Worm (Caenorhabditis elegans) whole organism, young adult: ENCODE results near the gene tbb-2.

ENCODE experiments used
- B0035.1 ChIP-seq: sonication (generic microtip); optimal IDR thresholded peaks from 2 replicates; lab custom pipeline; 2016; ENCODE audit warnings: missing genetic modification characterization, mild to moderate bottlenecking, missing compliant biosample characterization, missing genotype, missing genetic modification reagents
- B0336.3 ChIP-seq: fragments of 200-800 bp; sonication (Bioruptor generic); IDR thresholded peaks from 2 replicates; pipeline ENCODE4 v1.3.6; 2022; ENCODE audit warnings: missing genetic modification characterization, missing compliant biosample characterization
- F39B2.1 ChIP-seq: fragments of 200-800 bp; sonication (Bioruptor generic); IDR thresholded peaks from 2 replicates; pipeline ENCODE4 v1.3.6; 2022; ENCODE audit warnings: missing genetic modification reagents, missing genetic modification characterization, missing compliant biosample characterization
- F52B5.7 ChIP-seq: sonication (generic microtip); optimal IDR thresholded peaks from 2 replicates; lab custom pipeline; 2016; ENCODE audit warnings: mild to moderate bottlenecking, missing genetic modification characterization, missing compliant biosample characterization
- K11D2.4 ChIP-seq: fragments of 200-800 bp; sonication (Bioruptor generic); IDR thresholded peaks from 2 replicates; pipeline ENCODE4 v1.3.6; 2022; ENCODE audit warnings: missing genetic modification reagents, missing genetic modification characterization, missing compliant biosample characterization
- K12H6.12 ChIP-seq: fragments of 200-800 bp; sonication (Bioruptor generic); optimal IDR thresholded peaks from 2 replicates; lab custom pipeline; 2018; ENCODE audit warnings: mild to moderate bottlenecking, missing genetic modification characterization, missing compliant biosample characterization
- Y53F4B.3 ChIP-seq: fragments of 200-800 bp; sonication (Bioruptor generic); IDR thresholded peaks from 2 replicates; pipeline ENCODE4 v1.3.6; 2022; ENCODE audit warnings: missing genetic modification reagents, missing genetic modification characterization, missing compliant biosample characterization
- atf-7 ChIP-seq: sonication (generic microtip); optimal IDR thresholded peaks from 2 replicates; lab custom pipeline; 2017; ENCODE audit warnings: mild to moderate bottlenecking, missing genetic modification characterization, missing compliant biosample characterization
- attf-5 ChIP-seq: fragments of 200-800 bp; sonication (Bioruptor generic); optimal IDR thresholded peaks from 2 replicates; lab custom pipeline; 2018; ENCODE audit warnings: mild to moderate bottlenecking, missing genetic modification characterization, missing compliant biosample characterization
- attf-6 ChIP-seq: fragments of 200-800 bp; sonication (Bioruptor generic); IDR thresholded peaks from 2 replicates; pipeline ENCODE4 v1.3.6; 2022; ENCODE audit warnings: missing genetic modification reagents, missing genetic modification characterization, missing compliant biosample characterization
- bed-1 ChIP-seq: fragments of 200-800 bp; sonication (Bioruptor generic); IDR thresholded peaks from 2 replicates; pipeline ENCODE4 v1.3.6; 2022; ENCODE audit warnings: missing genetic modification reagents, missing genetic modification characterization, missing compliant biosample characterization
- cebp-1 ChIP-seq, 2 experiments: fragments of 200-800 bp in 1 of 2; sonication (Bioruptor generic) in 1 of 2; sonication (generic microtip) in 1 of 2; IDR thresholded peaks in 1 of 2; optimal IDR thresholded peaks in 1 of 2; 2 replicates each; pipeline versions ENCODE4 v1.3.6 to Lab custom; 2017 to 2022; ENCODE audit warnings: missing compliant biosample characterization in 2 of 2, missing genetic modification characterization in 2 of 2, mild to moderate bottlenecking in 1 of 2, missing genetic modification reagents in 1 of 2, moderate library complexity in 1 of 2
- chd-7 ChIP-seq: sonication (generic microtip); optimal IDR thresholded peaks from 2 replicates; lab custom pipeline; 2016; ENCODE audit warnings: mild to moderate bottlenecking, missing genetic modification characterization, moderate library complexity, missing compliant biosample characterization
- dox-1 ChIP-seq: fragments of 200-800 bp; sonication (Bioruptor generic); IDR thresholded peaks from 2 replicates; pipeline ENCODE4 v1.3.6; 2022; ENCODE audit warnings: missing genetic modification reagents, missing genetic modification characterization, missing compliant biosample characterization
- dpl-1 ChIP-seq: fragments of 150-350 bp; optimal IDR thresholded peaks from 2 replicates; lab custom pipeline; 2014; ENCODE audit warnings: missing biosample characterization, missing genetic modification reagents, missing genetic modification characterization
- efl-1 ChIP-seq: fragments of 150-350 bp; optimal IDR thresholded peaks from 2 replicates; lab custom pipeline; 2014; ENCODE audit warnings: missing biosample characterization, missing genetic modification reagents, missing genetic modification characterization
- egrh-3 ChIP-seq: fragments of 200-800 bp; sonication (Bioruptor generic); IDR thresholded peaks from 2 replicates; pipeline ENCODE4 v1.3.6; 2022; ENCODE audit warnings: missing genetic modification reagents, missing genetic modification characterization, missing compliant biosample characterization
- ets-4 ChIP-seq: fragments of 200-800 bp; sonication (Bioruptor generic); optimal IDR thresholded peaks from 2 replicates; lab custom pipeline; 2018; ENCODE audit warnings: mild to moderate bottlenecking, missing genetic modification characterization, missing compliant biosample characterization
- gei-17 ChIP-seq: fragments of 200-800 bp; sonication (Bioruptor generic); optimal IDR thresholded peaks from 2 replicates; lab custom pipeline; 2018; ENCODE audit warnings: mild to moderate bottlenecking, missing genetic modification characterization, missing compliant biosample characterization
- hlh-26 ChIP-seq: fragments of 200-800 bp; sonication (Bioruptor generic); conservative IDR thresholded peaks from 2 replicates; pipeline ENCODE4 v1.3.6; 2022; ENCODE audit warnings: missing genetic modification reagents, missing genetic modification characterization, missing compliant biosample characterization
- hmg-1.2 ChIP-seq: fragments of 200-800 bp; sonication (Bioruptor generic); IDR thresholded peaks from 2 replicates; pipeline ENCODE4 v1.3.6; 2022; ENCODE audit warnings: missing genetic modification reagents, missing genetic modification characterization, missing compliant biosample characterization
- hrde-1 ChIP-seq: sonication (generic microtip); optimal IDR thresholded peaks from 2 replicates; lab custom pipeline; 2016; ENCODE audit warnings: missing genetic modification characterization, mild to moderate bottlenecking, missing compliant biosample characterization, moderate library complexity, missing genotype, missing genetic modification reagents, borderline replicate concordance
- let-607 ChIP-seq, 2 experiments: fragments of 200-800 bp in 1 of 2; sonication (Bioruptor generic) in 1 of 2; sonication (generic microtip) in 1 of 2; optimal IDR thresholded peaks; 2 replicates each; lab custom pipeline; 2016 to 2018; ENCODE audit warnings: mild to moderate bottlenecking in 2 of 2, missing compliant biosample characterization in 2 of 2, missing genetic modification characterization in 2 of 2, moderate library complexity in 2 of 2, missing genotype in 1 of 2
- lin-26 ChIP-seq: fragments of 200-800 bp; sonication (Bioruptor generic); IDR thresholded peaks from 2 replicates; pipeline ENCODE4 v1.3.6; 2022; ENCODE audit warnings: missing genetic modification reagents, missing genetic modification characterization, missing compliant biosample characterization
- lin-40 ChIP-seq: sonication (generic microtip); optimal IDR thresholded peaks from 2 replicates; lab custom pipeline; 2016; ENCODE audit warnings: missing genetic modification characterization, mild to moderate bottlenecking, missing compliant biosample characterization, missing genotype, missing genetic modification reagents
- lin-54 ChIP-seq: fragments of 200-800 bp; sonication (Bioruptor generic); optimal IDR thresholded peaks from 2 replicates; lab custom pipeline; 2018; ENCODE audit warnings: mild to moderate bottlenecking, missing genetic modification characterization, missing compliant biosample characterization
- madf-6 ChIP-seq: fragments of 200-800 bp; sonication (Bioruptor generic); IDR thresholded peaks from 2 replicates; pipeline ENCODE4 v1.3.6; 2022; ENCODE audit warnings: missing genetic modification reagents, missing genetic modification characterization, missing compliant biosample characterization
- madf-8 ChIP-seq: fragments of 200-800 bp; sonication (Bioruptor generic); conservative IDR thresholded peaks from 2 replicates; pipeline ENCODE4 v1.3.6; 2022; ENCODE audit warnings: missing genetic modification reagents, missing genetic modification characterization, missing compliant biosample characterization
- nhr-120 ChIP-seq: fragments of 200-800 bp; sonication (Bioruptor generic); IDR thresholded peaks from 2 replicates; pipeline ENCODE4 v1.3.6; 2022; ENCODE audit warnings: missing genetic modification characterization, missing compliant biosample characterization
- nhr-27 ChIP-seq: fragments of 200-800 bp; sonication (Bioruptor generic); optimal IDR thresholded peaks from 2 replicates; lab custom pipeline; 2018; ENCODE audit warnings: mild to moderate bottlenecking, missing genetic modification characterization, moderate library complexity, missing compliant biosample characterization
- pbrm-1 ChIP-seq: fragments of 200-800 bp; sonication (Bioruptor generic); IDR thresholded peaks from 2 replicates; pipeline ENCODE4 v1.3.6; 2022; ENCODE audit warnings: missing genetic modification reagents, missing genetic modification characterization, missing compliant biosample characterization
- rcor-1 ChIP-seq: fragments of 200-800 bp; sonication (Bioruptor generic); IDR thresholded peaks from 2 replicates; pipeline ENCODE4 v1.3.6; 2022; ENCODE audit warnings: missing genetic modification reagents, missing genetic modification characterization, missing compliant biosample characterization
- rpc-1 ChIP-seq, 2 experiments: fragments of 150-350 bp in 1 of 2; sonication (generic microtip) in 1 of 2; optimal IDR thresholded peaks; 2 replicates each; lab custom pipeline; 2014 to 2018; ENCODE audit warnings: missing biosample characterization in 1 of 2, missing genetic modification characterization in 1 of 2, missing genetic modification reagents in 1 of 2, missing genotype in 1 of 2
- snpc-4 ChIP-seq, 5 experiments: fragments of 150-350 bp in 1 of 5; sonication (generic microtip) in 4 of 5; optimal IDR thresholded peaks; 2 replicates each; lab custom pipeline; 2014 to 2018; ENCODE audit warnings: missing genetic modification characterization in 5 of 5, missing biosample characterization in 3 of 5, antibody characterized with exemption in 2 of 5, mild to moderate bottlenecking in 2 of 5, missing compliant biosample characterization in 2 of 5, missing genotype in 2 of 5, moderate library complexity in 2 of 5, missing genetic modification reagents in 1 of 5
- tbp1 ChIP-seq: fragments of 200-800 bp; sonication (Bioruptor generic); optimal IDR thresholded peaks from 2 replicates; lab custom pipeline; 2018; ENCODE audit warnings: mild to moderate bottlenecking, missing genetic modification characterization, missing compliant biosample characterization
- xnd-1 ChIP-seq: sonication (generic microtip); optimal IDR thresholded peaks from 2 replicates; lab custom pipeline; 2016; ENCODE audit warnings: missing genotype, missing genetic modification reagents, missing genetic modification characterization, missing compliant biosample characterization
- zfh-2 ChIP-seq: fragments of 200-800 bp; sonication (Bioruptor generic); conservative IDR thresholded peaks from 2 replicates; pipeline ENCODE4 v1.3.6; 2022; ENCODE audit warnings: missing genetic modification reagents, missing genetic modification characterization, missing compliant biosample characterization
- ztf-18 ChIP-seq: sonication (generic microtip); optimal IDR thresholded peaks from 2 replicates; lab custom pipeline; 2016; ENCODE audit warnings: missing genotype, mild to moderate bottlenecking, missing genetic modification characterization, missing compliant biosample characterization

tbb-2 gene

ce11 chrIII:3987070-3987675 is 30.3 kb downstream of the tbb-2 start:
- TF ChIP-seq egrh-3 (GFP tag; lab: Robert Waterston, UW) (peak; percentile 94), Y53F4B.3 (GFP tag; lab: Robert Waterston, UW) (peak; percentile 60; the same call in 1 of the 2 replicates)

- TF ChIP-seq gei-17 (GFP tag; lab: Kevin White, UChicago): no peak
- no peak for TF ChIP-seq rpc-1 (optimal IDR thresholded peaks at IDR 0.05; lab: Kevin White, UChicago)
- peak; percentile 15 for TF ChIP-seq rpc-1 (tag; optimal IDR thresholded peaks at IDR 0.05; lab: Kevin White, UChicago)
Observed at ce11 chrIII:3986368-3986767, 31.1 kb downstream of the tbb-2 start, which contains the start of gene Y1A5A.1. TSS of gene Y1A5A.1 (minus strand) at chrIII:3986661.

- TF ChIP-seq hmg-1.2 (GFP tag; lab: Robert Waterston, UW): peak; percentile 32; the same call in 1 of the 2 replicates
- TF ChIP-seq lin-26 (GFP tag; lab: Robert Waterston, UW): peak; percentile 32; the same call in 1 of the 2 replicates
- TF ChIP-seq dox-1: peak; percentile 46; the same call in 1 of the 2 replicates
- peak; percentile 50; the same call in 1 of the 2 replicates for TF ChIP-seq egrh-3 (GFP tag; lab: Robert Waterston, UW)
- peak; percentile 19 for TF ChIP-seq F52B5.7 (tag; lab: Kevin White, UChicago)
- TF ChIP-seq snpc-4 (GFP tag; optimal IDR thresholded peaks at IDR 0.05; lab: Kevin White, UChicago): no peak
- no peak for TF ChIP-seq snpc-4 (tag; optimal IDR thresholded peaks at IDR 0.05; lab: Kevin White, UChicago)
- TF ChIP-seq lin-54 (GFP tag; lab: Kevin White, UChicago): peak; percentile 2
- TF ChIP-seq madf-6 (GFP tag; lab: Robert Waterston, UW): peak; percentile 68; the same call in 1 of the 2 replicates
- no peak for TF ChIP-seq F39B2.1 (GFP tag; lab: Robert Waterston, UW)
- 0 out of 2 replicates have a peak, but pooled peaks have one; percentile 15 for TF ChIP-seq nhr-120 (GFP tag; lab: Robert Waterston, UW)
- TF ChIP-seq xnd-1 (tag; lab: Kevin White, UChicago): no peak
- TF ChIP-seq hrde-1: no peak
- no peak for TF ChIP-seq rcor-1 (GFP tag; lab: Robert Waterston, UW)
- TF ChIP-seq K12H6.12: peak; percentile 80
- no peak for TF ChIP-seq dpl-1 (GFP tag; lab: Kevin White, UChicago)
- TF ChIP-seq attf-5 (GFP tag; lab: Kevin White, UChicago): peak; percentile 11
- TF ChIP-seq zfh-2 (GFP tag; lab: Robert Waterston, UW): peak; percentile 95
- TF ChIP-seq cebp-1 (GFP tag; IDR thresholded peaks at IDR 0.05; lab: Robert Waterston, UW): no peak
- peak; percentile 30 for TF ChIP-seq cebp-1 (tag; optimal IDR thresholded peaks at IDR 0.05; lab: Kevin White, UChicago)
- no peak for TF ChIP-seq ets-4
- peak; percentile 38; the same call in 1 of the 2 replicates for TF ChIP-seq madf-8
- TF ChIP-seq hlh-26: no peak
- peak; percentile 65 for TF ChIP-seq efl-1
- TF ChIP-seq atf-7 (tag; lab: Kevin White, UChicago): no peak
Observed at ce11 chrIII:3984049-3984484, 33.4 kb downstream of the tbb-2 start.

- TF ChIP-seq chd-7 (peak; percentile 40), B0336.3 (GFP tag; lab: Robert Waterston, UW) (peak; percentile 54; the same call in 1 of the 2 replicates), lin-40 (tag; lab: Kevin White, UChicago) (peak; percentile 69), K11D2.4 (GFP tag; lab: Robert Waterston, UW) (peak; percentile 71; the same call in 1 of the 2 replicates), pbrm-1 (GFP tag; lab: Robert Waterston, UW) (0 out of 2 replicates have a peak, but pooled peaks have one; percentile 21), let-607 (tag; optimal IDR thresholded peaks at IDR 0.05; lab: Kevin White, UChicago) (peak in 1 of 2 experiments; percentile 49), efl-1 (peak; percentile 5), lin-54 (GFP tag; lab: Kevin White, UChicago) (peak; percentile 37), tbp1 (peak; percentile 27), snpc-4 (GFP tag; optimal IDR thresholded peaks at IDR 0.05; lab: Kevin White, UChicago) (no peak), snpc-4 (tag; optimal IDR thresholded peaks at IDR 0.05; lab: Kevin White, UChicago) (peak in 3 of 4 experiments; percentile 13 to 31 (median 21)), nhr-27 (no peak), atf-7 (tag; lab: Kevin White, UChicago) (peak; percentile 37), ztf-18 (tag; lab: Kevin White, UChicago) (peak; percentile 3), B0035.1 (tag; lab: Kevin White, UChicago) (no peak), bed-1 (no peak), attf-6 (GFP tag; lab: Robert Waterston, UW) (no peak), K12H6.12 (peak; percentile 69)
Observed at ce11 chrIII:3979980-3980631, 37.3 kb downstream of the tbb-2 start.
